Fruit fly (Drosophila melanogaster) whole organism, prepupa: ENCODE results near the gene rdx.

ENCODE experiments used
- Blimp-1 ChIP-seq: fragments of 200-800 bp; sonication (Bioruptor generic); optimal IDR thresholded peaks from 3 replicates; lab custom pipeline; 2017; ENCODE audit warnings: missing biosample characterization, missing genetic modification characterization, mild to moderate bottlenecking, moderate library complexity, missing genetic modification reagents
- CG10631 ChIP-seq: fragments of 200-800 bp; sonication (Bioruptor generic); optimal IDR thresholded peaks from 2 replicates; lab custom pipeline; 2016; ENCODE audit warnings: missing biosample characterization, missing genetic modification characterization
- CG11294 ChIP-seq: fragments of 200-800 bp; sonication (Bioruptor generic); IDR thresholded peaks from 2 replicates; pipeline ENCODE4 v1.3.6; 2022; ENCODE audit warnings: missing biosample characterization, missing genetic modification characterization
- CG11762 ChIP-seq: fragments of 200-800 bp; sonication (Bioruptor generic); optimal IDR thresholded peaks from 3 replicates; lab custom pipeline; 2016; ENCODE audit warnings: missing biosample characterization, missing genetic modification characterization; ENCODE audit not compliant: insufficient read depth
- CG11902 ChIP-seq: fragments of 200-800 bp; sonication (Bioruptor generic); optimal IDR thresholded peaks from 3 replicates; lab custom pipeline; 2016; ENCODE audit warnings: missing biosample characterization, missing genetic modification characterization
- CG15336 ChIP-seq: fragments of 200-800 bp; sonication (Bioruptor generic); IDR thresholded peaks from 2 replicates; pipeline ENCODE4 v1.3.6; 2022; ENCODE audit warnings: missing biosample characterization, missing genetic modification characterization
- CG1621 ChIP-seq: fragments of 200-800 bp; sonication (Bioruptor generic); optimal IDR thresholded peaks from 3 replicates; lab custom pipeline; 2018; ENCODE audit warnings: missing biosample characterization, mild to moderate bottlenecking, missing genetic modification characterization
- CG16779 ChIP-seq: fragments of 200-800 bp; sonication (Bioruptor generic); optimal IDR thresholded peaks from 3 replicates; lab custom pipeline; 2017; ENCODE audit warnings: missing biosample characterization, mild to moderate bottlenecking, missing genetic modification characterization
- CG3032 ChIP-seq: fragments of 200-800 bp; optimal IDR thresholded peaks from 2 replicates; lab custom pipeline; 2019; ENCODE audit warnings: missing biosample characterization, mild to moderate bottlenecking, missing genetic modification characterization, moderate library complexity
- CG31627 ChIP-seq: fragments of 200-800 bp; sonication (Bioruptor generic); optimal IDR thresholded peaks from 3 replicates; lab custom pipeline; 2016; ENCODE audit warnings: missing biosample characterization, missing genetic modification characterization
- CG32006 ChIP-seq: fragments of 200-800 bp; sonication (Bioruptor generic); optimal IDR thresholded peaks from 3 replicates; lab custom pipeline; 2017; ENCODE audit warnings: missing biosample characterization, mild to moderate bottlenecking, missing genetic modification characterization
- CG34406 ChIP-seq: fragments of 200-800 bp; sonication (Bioruptor generic); optimal IDR thresholded peaks from 3 replicates; lab custom pipeline; 2016; ENCODE audit warnings: missing biosample characterization, missing genetic modification characterization
- CG4318 ChIP-seq: fragments of 200-800 bp; sonication (Bioruptor generic); optimal IDR thresholded peaks from 3 replicates; lab custom pipeline; 2017; ENCODE audit warnings: missing biosample characterization, mild to moderate bottlenecking, missing genetic modification characterization
- CG6163 ChIP-seq: fragments of 200-800 bp; sonication (Bioruptor generic); IDR thresholded peaks from 3 replicates; pipeline ENCODE4 v1.3.6; 2022; ENCODE audit warnings: missing biosample characterization, missing genetic modification characterization
- CG6276 ChIP-seq: fragments of 200-800 bp; sonication (Bioruptor generic); optimal IDR thresholded peaks from 2 replicates; lab custom pipeline; 2017; ENCODE audit warnings: missing biosample characterization, mild to moderate bottlenecking, missing genetic modification characterization
- CG6854 ChIP-seq: fragments of 200-800 bp; sonication (Bioruptor generic); optimal IDR thresholded peaks from 2 replicates; lab custom pipeline; 2017; ENCODE audit warnings: missing biosample characterization, mild to moderate bottlenecking, missing genetic modification characterization
- CG7368 ChIP-seq: fragments of 200-800 bp; sonication (Bioruptor generic); optimal IDR thresholded peaks from 3 replicates; lab custom pipeline; 2016; ENCODE audit warnings: missing biosample characterization, missing genetic modification characterization
- CG8119 ChIP-seq: fragments of 200-800 bp; sonication (Bioruptor generic); IDR thresholded peaks from 3 replicates; pipeline ENCODE4 v1.3.6; 2022; ENCODE audit warnings: missing biosample characterization, missing genetic modification characterization
- CG8319 ChIP-seq: fragments of 200-800 bp; sonication (Bioruptor generic); optimal IDR thresholded peaks from 3 replicates; lab custom pipeline; 2016; ENCODE audit warnings: missing biosample characterization, missing genetic modification characterization
- CG8632 ChIP-seq: fragments of 200-800 bp; sonication (Bioruptor generic); optimal IDR thresholded peaks from 3 replicates; lab custom pipeline; 2016; ENCODE audit warnings: missing biosample characterization, missing genetic modification characterization
- CG9139 ChIP-seq: fragments of 200-800 bp; sonication (Bioruptor generic); optimal IDR thresholded peaks from 3 replicates; lab custom pipeline; 2017; ENCODE audit warnings: missing biosample characterization, mild to moderate bottlenecking, missing genetic modification characterization
- Eip75B ChIP-seq: fragments of 200-800 bp; sonication (Bioruptor generic); optimal IDR thresholded peaks from 3 replicates; lab custom pipeline; 2016; ENCODE audit warnings: missing biosample characterization, missing genetic modification characterization
- Eip78C ChIP-seq: fragments of 200-800 bp; sonication (Bioruptor generic); peaks from one replicate; lab custom pipeline; 2016; ENCODE audit warnings: missing biosample characterization, missing genetic modification characterization
- Eip93F ChIP-seq: fragments of 200-800 bp; sonication (Bioruptor generic); optimal IDR thresholded peaks from 2 replicates; lab custom pipeline; 2016; ENCODE audit warnings: missing biosample characterization, mild to moderate bottlenecking, missing genetic modification characterization
- Ets21C ChIP-seq: fragments of 200-800 bp; sonication (Bioruptor generic); optimal IDR thresholded peaks from 3 replicates; lab custom pipeline; 2016; ENCODE audit warnings: missing biosample characterization, missing genetic modification characterization
- Gug ChIP-seq: fragments of 200-800 bp; sonication (Bioruptor generic); IDR thresholded peaks from 2 replicates; pipeline ENCODE4 v1.3.6; 2022; ENCODE audit warnings: missing biosample characterization, missing genetic modification characterization
- Hr38 ChIP-seq: sonication (Bioruptor generic); optimal IDR thresholded peaks from 2 replicates; lab custom pipeline; 2016; ENCODE audit warnings: missing biosample characterization, missing genetic modification characterization
- Hr39 ChIP-seq: fragments of 200-800 bp; sonication (Bioruptor generic); optimal IDR thresholded peaks from 2 replicates; lab custom pipeline; 2016; ENCODE audit warnings: missing biosample characterization, missing genetic modification characterization
- Hr4 ChIP-seq: fragments of 200-800 bp; sonication (Bioruptor generic); optimal IDR thresholded peaks from 3 replicates; lab custom pipeline; 2016; ENCODE audit warnings: missing biosample characterization, missing genetic modification characterization
- Lpt ChIP-seq: fragments of 200-800 bp; sonication (Bioruptor generic); optimal IDR thresholded peaks from 3 replicates; lab custom pipeline; 2016; ENCODE audit warnings: missing biosample characterization, missing genetic modification characterization
- Met ChIP-seq: fragments of 200-800 bp; sonication (Bioruptor generic); optimal IDR thresholded peaks from 3 replicates; lab custom pipeline; 2016; ENCODE audit warnings: missing biosample characterization, missing genetic modification characterization
- OdsH ChIP-seq: fragments of 200-800 bp; sonication (Bioruptor generic); optimal IDR thresholded peaks from 3 replicates; lab custom pipeline; 2016; ENCODE audit warnings: missing biosample characterization, missing genetic modification characterization
- Smox ChIP-seq: fragments of 200-800 bp; sonication (Bioruptor generic); optimal IDR thresholded peaks from 3 replicates; lab custom pipeline; 2016; ENCODE audit warnings: missing biosample characterization, missing genetic modification characterization
- Sox102F ChIP-seq: fragments of 200-800 bp; sonication (Bioruptor generic); optimal IDR thresholded peaks from 2 replicates; lab custom pipeline; 2016; ENCODE audit warnings: missing biosample characterization, mild to moderate bottlenecking, missing genetic modification characterization
- Sox14 ChIP-seq: fragments of 200-800 bp; sonication (Bioruptor generic); optimal IDR thresholded peaks from 3 replicates; lab custom pipeline; 2016; ENCODE audit warnings: missing biosample characterization, missing genetic modification characterization
- Sox15 ChIP-seq: fragments of 200-800 bp; sonication (Bioruptor generic); optimal IDR thresholded peaks from 3 replicates; lab custom pipeline; 2016; ENCODE audit warnings: missing biosample characterization, missing genetic modification characterization
- acj6 ChIP-seq: fragments of 200-800 bp; sonication (Bioruptor generic); optimal IDR thresholded peaks from 3 replicates; lab custom pipeline; 2016; ENCODE audit warnings: missing biosample characterization, missing genetic modification characterization
- cyc ChIP-seq: fragments of 200-800 bp; sonication (Bioruptor generic); optimal IDR thresholded peaks from 3 replicates; lab custom pipeline; 2016; ENCODE audit warnings: missing biosample characterization, missing genetic modification characterization
- dac ChIP-seq: fragments of 200-800 bp; sonication (Bioruptor generic); optimal IDR thresholded peaks from 2 replicates; lab custom pipeline; 2017; ENCODE audit warnings: missing biosample characterization, mild to moderate bottlenecking, missing genetic modification characterization
- dsx ChIP-seq: fragments of 200-800 bp; optimal IDR thresholded peaks from 3 replicates; lab custom pipeline; 2019; ENCODE audit warnings: missing biosample characterization, mild to moderate bottlenecking, missing genetic modification characterization, moderate library complexity; ENCODE audit not compliant: poor library complexity, severe bottlenecking
- eg ChIP-seq: fragments of 200-800 bp; sonication (Bioruptor generic); IDR thresholded peaks from 3 replicates; pipeline ENCODE4 v1.3.6; 2022; ENCODE audit warnings: missing biosample characterization, missing genetic modification characterization
- esn ChIP-seq: fragments of 200-800 bp; sonication (Bioruptor generic); optimal IDR thresholded peaks from 2 replicates; lab custom pipeline; 2016; ENCODE audit warnings: missing biosample characterization, mild to moderate bottlenecking, missing genetic modification characterization, moderate library complexity
- fd85E ChIP-seq: fragments of 200-800 bp; sonication (Bioruptor generic); optimal IDR thresholded peaks from 3 replicates; lab custom pipeline; 2016; ENCODE audit warnings: missing biosample characterization, missing genetic modification characterization
- fkh ChIP-seq: fragments of 200-800 bp; sonication (Bioruptor generic); optimal IDR thresholded peaks from 3 replicates; lab custom pipeline; 2017; ENCODE audit warnings: missing biosample characterization, mild to moderate bottlenecking, missing genetic modification characterization, moderate library complexity
- lz ChIP-seq: fragments of 200-800 bp; sonication (Bioruptor generic); optimal IDR thresholded peaks from 3 replicates; lab custom pipeline; 2016; ENCODE audit warnings: missing biosample characterization, missing genetic modification characterization
- net ChIP-seq: fragments of 200-800 bp; sonication (Bioruptor generic); optimal IDR thresholded peaks from 3 replicates; lab custom pipeline; 2016; ENCODE audit warnings: missing biosample characterization, missing genetic modification characterization
- pdm3 ChIP-seq: fragments of 200-800 bp; sonication (Bioruptor generic); optimal IDR thresholded peaks from 3 replicates; lab custom pipeline; 2016; ENCODE audit warnings: missing biosample characterization, missing genetic modification characterization
- salr ChIP-seq, 2 experiments: fragments of 200-800 bp; sonication (Bioruptor generic); optimal IDR thresholded peaks; 3 replicates each; lab custom pipeline; 2016 to 2018; ENCODE audit warnings: missing biosample characterization in 2 of 2, missing genetic modification characterization in 2 of 2, mild to moderate bottlenecking in 1 of 2
- spab ChIP-seq: fragments of 200-800 bp; sonication (Bioruptor generic); optimal IDR thresholded peaks from 2 replicates; lab custom pipeline; 2017; ENCODE audit warnings: missing biosample characterization, mild to moderate bottlenecking, missing genetic modification characterization, missing genetic modification reagents
- ss ChIP-seq, 2 experiments: fragments of 200-800 bp; sonication (Bioruptor generic); optimal IDR thresholded peaks; 2 replicates in 1 of 2; 3 replicates in 1 of 2; lab custom pipeline; 2017 to 2018; ENCODE audit warnings: mild to moderate bottlenecking in 2 of 2, missing biosample characterization in 2 of 2, missing genetic modification characterization in 2 of 2, moderate library complexity in 1 of 2
- svp ChIP-seq: fragments of 200-800 bp; sonication (Bioruptor generic); peaks from one replicate; lab custom pipeline; 2016; ENCODE audit warnings: missing biosample characterization, missing genetic modification characterization
- topi ChIP-seq: fragments of 200-800 bp; sonication (Bioruptor generic); optimal IDR thresholded peaks from 3 replicates; lab custom pipeline; 2016; ENCODE audit warnings: missing biosample characterization, missing genetic modification characterization
- vri ChIP-seq: fragments of 200-800 bp; sonication (Bioruptor generic); optimal IDR thresholded peaks from 3 replicates; lab custom pipeline; 2016; ENCODE audit warnings: missing biosample characterization, mild to moderate bottlenecking, missing genetic modification characterization

Gene rdx

DNA sequence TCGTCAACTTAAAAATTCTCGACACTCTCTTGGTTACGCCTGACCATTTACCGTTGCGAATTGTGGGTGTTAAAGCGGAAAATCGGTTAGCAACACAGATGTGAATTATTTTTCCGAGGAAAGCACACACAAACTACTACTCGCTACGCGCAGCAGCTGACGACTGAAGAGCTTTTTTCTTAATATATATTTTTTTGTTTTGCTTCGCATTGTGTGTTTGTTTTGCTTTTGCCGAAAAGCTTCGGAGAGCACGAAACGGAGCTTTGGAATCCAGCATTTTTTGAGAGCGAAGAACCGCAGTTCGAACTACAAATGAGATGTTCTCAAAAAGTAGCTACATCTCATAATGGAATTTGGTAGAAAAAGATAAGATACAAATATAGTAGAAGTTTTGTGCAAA, 6.1 kb downstream of the rdx start:
- no peak for TF ChIP-seq Blimp-1
- no peak for TF ChIP-seq CG8632 (GFP tag; lab: Kevin White, UChicago)
- TF ChIP-seq Met (GFP tag; lab: Kevin White, UChicago): no peak
- no peak for TF ChIP-seq Hr38 (GFP tag; lab: Kevin White, UChicago)
- TF ChIP-seq CG34406 (GFP tag; lab: Kevin White, UChicago): peak; percentile 3
- no peak for TF ChIP-seq Lpt
- peak; percentile 50 for TF ChIP-seq Eip78C
- TF ChIP-seq ss (GFP tag; optimal IDR thresholded peaks at IDR 0.05; lab: Kevin White, UChicago): peak; percentile 74 to 77
- TF ChIP-seq CG15336 (GFP tag; lab: Robert Waterston, UW): peak; percentile 80
- TF ChIP-seq CG8119: peak; percentile 76
- peak; percentile 55 for TF ChIP-seq CG3032
- TF ChIP-seq lz (GFP tag; lab: Kevin White, UChicago): no peak
- no peak for TF ChIP-seq Gug (GFP tag; lab: Robert Waterston, UW)
- TF ChIP-seq CG7368 (GFP tag; lab: Kevin White, UChicago): no peak
- no peak for TF ChIP-seq Ets21C (GFP tag; lab: Kevin White, UChicago)
- no peak for TF ChIP-seq CG11762 (GFP tag; lab: Kevin White, UChicago)
- no peak for TF ChIP-seq Hr39 (GFP tag; lab: Kevin White, UChicago)
- TF ChIP-seq CG1621: peak; percentile 51
- TF ChIP-seq Eip93F: peak; percentile 69
- peak; percentile 25 for TF ChIP-seq pdm3 (GFP tag; lab: Kevin White, UChicago)
- peak; percentile 88; the same call in 2 of the 3 replicates for TF ChIP-seq CG6163 (GFP tag; lab: Robert Waterston, UW)
- TF ChIP-seq fkh (GFP tag; lab: Kevin White, UChicago): no peak
- peak; percentile 72 for TF ChIP-seq CG16779 (tag; lab: Kevin White, UChicago)
- TF ChIP-seq CG4318 (GFP tag; lab: Kevin White, UChicago): no peak
- no peak for TF ChIP-seq cyc
- no peak for TF ChIP-seq CG11294 (GFP tag; lab: Robert Waterston, UW)
- peak; percentile 73 for TF ChIP-seq CG9139 (GFP tag; lab: Kevin White, UChicago)
- no peak for TF ChIP-seq CG8319 (GFP tag; lab: Kevin White, UChicago)
- no peak for TF ChIP-seq Sox14 (GFP tag; lab: Kevin White, UChicago)
- TF ChIP-seq eg (GFP tag; lab: Robert Waterston, UW): peak; percentile 92
- no peak for TF ChIP-seq CG32006 (GFP tag; lab: Kevin White, UChicago)
- TF ChIP-seq CG6854 (GFP tag; lab: Kevin White, UChicago): peak; percentile 55
- TF ChIP-seq dac: no peak
- no peak for TF ChIP-seq Sox15 (GFP tag; lab: Kevin White, UChicago)
- TF ChIP-seq acj6: no peak
- no peak for TF ChIP-seq Eip75B
- TF ChIP-seq CG31627 (GFP tag; lab: Kevin White, UChicago): no peak
- TF ChIP-seq fd85E (GFP tag; lab: Kevin White, UChicago): no peak
- TF ChIP-seq CG11902 (GFP tag; lab: Kevin White, UChicago): no peak
- no peak for TF ChIP-seq CG10631 (GFP tag; lab: Kevin White, UChicago)
- no peak for TF ChIP-seq salr (GFP tag; optimal IDR thresholded peaks at IDR 0.05; lab: Kevin White, UChicago)
- TF ChIP-seq Smox (GFP tag; lab: Kevin White, UChicago): no peak
- peak; percentile 87 for TF ChIP-seq CG6276 (GFP tag; lab: Kevin White, UChicago)
- TF ChIP-seq Sox102F (GFP tag; lab: Kevin White, UChicago): no peak
- peak; percentile 53 for TF ChIP-seq spab
- TF ChIP-seq esn (GFP tag; lab: Kevin White, UChicago): no peak
- TF ChIP-seq svp: no peak
- peak; percentile 59 for TF ChIP-seq dsx (GFP tag; lab: Kevin White, UChicago)
- TF ChIP-seq OdsH: no peak
- no peak for TF ChIP-seq topi
- TF ChIP-seq vri: no peak
- TF ChIP-seq Hr4: no peak
- TF ChIP-seq net: peak; percentile 64
